Fruit fly (Drosophila melanogaster) whole organism, embryonic: ENCODE measurements around the gene CG14868.

ENCODE experiments used
- Antp ChIP-seq: fragments of 200-800 bp; sonication (Bioruptor generic); optimal IDR thresholded peaks from 3 replicates; lab custom pipeline; 2016; ENCODE audit warnings: missing biosample characterization, missing genetic modification characterization
- Atf-2 ChIP-seq: fragments of 200-800 bp; sonication (Bioruptor generic); optimal IDR thresholded peaks from 2 replicates; lab custom pipeline; 2016; ENCODE audit warnings: missing biosample characterization, missing genetic modification characterization
- Bdp1 ChIP-seq: fragments of 200-800 bp; sonication (Bioruptor generic); optimal IDR thresholded peaks from 3 replicates; lab custom pipeline; 2016; ENCODE audit warnings: missing biosample characterization, missing genetic modification characterization
- Blimp-1 ChIP-seq: fragments of 200-800 bp; sonication (Bioruptor generic); optimal IDR thresholded peaks from 3 replicates; lab custom pipeline; 2018; ENCODE audit warnings: missing biosample characterization, missing genetic modification characterization, mild to moderate bottlenecking, moderate library complexity, missing genetic modification reagents
- CG12299 ChIP-seq: fragments of 200-800 bp; sonication (Bioruptor generic); optimal IDR thresholded peaks from 2 replicates; lab custom pipeline; 2018; ENCODE audit warnings: missing biosample characterization, mild to moderate bottlenecking, missing genetic modification characterization
- CG14667 ChIP-seq: fragments of 200-800 bp; sonication (Bioruptor generic); IDR thresholded peaks from 2 replicates; pipeline ENCODE4 v1.3.6; 2022; ENCODE audit warnings: missing biosample characterization, missing genetic modification characterization
- CG15601 ChIP-seq: fragments of 200-800 bp; sonication (Bioruptor generic); optimal IDR thresholded peaks from 3 replicates; lab custom pipeline; 2019; ENCODE audit warnings: missing biosample characterization, mild to moderate bottlenecking, missing genetic modification characterization, moderate library complexity
- CG16863 ChIP-seq: fragments of 200-800 bp; sonication (Bioruptor generic); optimal IDR thresholded peaks from 3 replicates; lab custom pipeline; 2016; ENCODE audit warnings: missing biosample characterization, missing genetic modification characterization
- CG17802 ChIP-seq: fragments of 200-800 bp; sonication (Bioruptor generic); optimal IDR thresholded peaks from 2 replicates; lab custom pipeline; 2018; ENCODE audit warnings: missing biosample characterization, mild to moderate bottlenecking, missing genetic modification characterization, moderate library complexity
- CG33557 ChIP-seq: fragments of 200-800 bp; sonication (Bioruptor generic); optimal IDR thresholded peaks from 2 replicates; lab custom pipeline; 2019; ENCODE audit warnings: missing biosample characterization, mild to moderate bottlenecking, missing genetic modification characterization, moderate library complexity
- CG4707 ChIP-seq: fragments of 200-800 bp; sonication (Bioruptor generic); optimal IDR thresholded peaks from 2 replicates; lab custom pipeline; 2018; ENCODE audit warnings: missing biosample characterization, mild to moderate bottlenecking, missing genetic modification characterization, moderate library complexity
- CG6175 ChIP-seq: fragments of 200-800 bp; sonication (Bioruptor generic); IDR thresholded peaks from 3 replicates; pipeline ENCODE4 v1.3.6; 2022; ENCODE audit warnings: missing biosample characterization, missing genetic modification characterization
- CG6254 ChIP-seq: fragments of 200-800 bp; sonication (Bioruptor generic); optimal IDR thresholded peaks from 3 replicates; lab custom pipeline; 2017; ENCODE audit warnings: mild to moderate bottlenecking, missing biosample characterization, missing genetic modification reagents, missing genetic modification characterization
- CG7271 ChIP-seq: fragments of 200-800 bp; sonication (Bioruptor generic); optimal IDR thresholded peaks from 2 replicates; lab custom pipeline; 2018; ENCODE audit warnings: missing biosample characterization, mild to moderate bottlenecking, missing genetic modification characterization, moderate library complexity
- CG7357 ChIP-seq: fragments of 200-800 bp; sonication (Bioruptor generic); IDR thresholded peaks from 3 replicates; pipeline ENCODE4 v1.3.6; 2022; ENCODE audit warnings: missing biosample characterization, missing genetic modification characterization
- CG7987 ChIP-seq: fragments of 200-800 bp; sonication (Bioruptor generic); optimal IDR thresholded peaks from 2 replicates; lab custom pipeline; 2018; ENCODE audit warnings: missing biosample characterization, mild to moderate bottlenecking, missing genetic modification characterization, moderate library complexity
- CG8089 ChIP-seq: fragments of 200-800 bp; sonication (Bioruptor generic); optimal IDR thresholded peaks from 3 replicates; lab custom pipeline; 2016; ENCODE audit warnings: missing biosample characterization, missing genetic modification characterization
- CG8478 ChIP-seq: fragments of >200 bp; optimal IDR thresholded peaks from 2 replicates; lab custom pipeline; 2018
- Camta ChIP-seq: fragments of 200-800 bp; sonication (Bioruptor generic); optimal IDR thresholded peaks from 2 replicates; lab custom pipeline; 2016; ENCODE audit warnings: missing biosample characterization, missing genetic modification characterization
- Dip3 ChIP-seq: fragments of 200-800 bp; sonication (Bioruptor generic); optimal IDR thresholded peaks from 3 replicates; lab custom pipeline; 2016; ENCODE audit warnings: missing biosample characterization, missing genetic modification characterization
- Dp ChIP-seq: fragments of 200-800 bp; sonication (Bioruptor generic); optimal IDR thresholded peaks from 2 replicates; lab custom pipeline; 2018; ENCODE audit warnings: missing biosample characterization, mild to moderate bottlenecking, missing genetic modification characterization, moderate library complexity
- E2f2 ChIP-seq: fragments of 200-800 bp; sonication (Bioruptor generic); IDR thresholded peaks from 2 replicates; pipeline ENCODE4 v1.3.6; 2022; ENCODE audit warnings: missing biosample characterization, missing genetic modification characterization
- Fer2 ChIP-seq: fragments of 200-800 bp; sonication (Bioruptor generic); optimal IDR thresholded peaks from 2 replicates; lab custom pipeline; 2018; ENCODE audit warnings: missing biosample characterization, mild to moderate bottlenecking, missing genetic modification characterization, moderate library complexity
- NK7.1 ChIP-seq: fragments of 200-800 bp; sonication (Bioruptor generic); optimal IDR thresholded peaks from 3 replicates; lab custom pipeline; 2016; ENCODE audit warnings: missing biosample characterization, missing genetic modification characterization
- Neu2 ChIP-seq: fragments of 200-800 bp; sonication (Bioruptor generic); optimal IDR thresholded peaks from 3 replicates; lab custom pipeline; 2016; ENCODE audit warnings: missing biosample characterization, missing genetic modification characterization, borderline replicate concordance
- Nf-YA ChIP-seq: fragments of 200-800 bp; sonication (Bioruptor generic); IDR thresholded peaks from 2 replicates; pipeline ENCODE4 v1.3.6; 2022; ENCODE audit warnings: missing biosample characterization, missing genetic modification characterization
- Sox100B ChIP-seq: fragments of 200-800 bp; sonication (Bioruptor generic); optimal IDR thresholded peaks from 3 replicates; lab custom pipeline; 2018; ENCODE audit warnings: missing biosample characterization, mild to moderate bottlenecking, missing genetic modification characterization
- Spps ChIP-seq: fragments of 200-800 bp; sonication (Bioruptor generic); optimal IDR thresholded peaks from 2 replicates; lab custom pipeline; 2018; ENCODE audit warnings: missing biosample characterization, mild to moderate bottlenecking, missing genetic modification characterization
- Sry-δ ChIP-seq: fragments of 200-800 bp; sonication (Bioruptor generic); optimal IDR thresholded peaks from 2 replicates; lab custom pipeline; 2016; ENCODE audit warnings: missing biosample characterization, missing genetic modification characterization
- Trl ChIP-seq, 3 experiments: fragments of >200 bp in 2 of 3; fragments of 200-800 bp in 1 of 3; sonication (Bioruptor generic) in 1 of 3; optimal IDR thresholded peaks; 2 replicates in 1 of 3; 3 replicates in 2 of 3; lab custom pipeline; 2016 to 2017; ENCODE audit warnings: missing biosample characterization in 1 of 3, missing genetic modification characterization in 1 of 3
- cato ChIP-seq: fragments of 200-800 bp; sonication (Bioruptor generic); optimal IDR thresholded peaks from 2 replicates; lab custom pipeline; 2016; ENCODE audit warnings: missing biosample characterization, missing genetic modification characterization, borderline replicate concordance
- chm ChIP-seq: fragments of 200-800 bp; sonication (Bioruptor generic); IDR thresholded peaks from 2 replicates; pipeline ENCODE4 v1.3.6; 2022; ENCODE audit warnings: missing biosample characterization, missing genetic modification characterization
- gcm2 ChIP-seq: fragments of 200-800 bp; sonication (Bioruptor generic); optimal IDR thresholded peaks from 2 replicates; lab custom pipeline; 2016; ENCODE audit warnings: missing biosample characterization, missing genetic modification characterization
- insv ChIP-seq, 2 experiments: fragments of 200-800 bp; sonication (Bioruptor generic); optimal IDR thresholded peaks; 3 replicates each; lab custom pipeline; 2016 to 2018; ENCODE audit warnings: missing biosample characterization in 2 of 2, missing genetic modification characterization in 2 of 2
- kah ChIP-seq: fragments of 200-800 bp; sonication (Bioruptor generic); optimal IDR thresholded peaks from 2 replicates; lab custom pipeline; 2018; ENCODE audit warnings: missing biosample characterization, mild to moderate bottlenecking, missing genetic modification characterization
- kni ChIP-seq: fragments of 200-800 bp; sonication (Bioruptor generic); optimal IDR thresholded peaks from 3 replicates; lab custom pipeline; 2017; ENCODE audit warnings: mild to moderate bottlenecking, missing biosample characterization, missing genetic modification reagents, missing genetic modification characterization
- mld ChIP-seq: fragments of 200-800 bp; sonication (Bioruptor generic); IDR thresholded peaks from 3 replicates; pipeline ENCODE4 v1.3.6; 2022; ENCODE audit warnings: missing biosample characterization, missing genetic modification characterization; ENCODE audit not compliant: partially characterized antibody
- odd ChIP-seq: fragments of 200-800 bp; sonication (Bioruptor generic); optimal IDR thresholded peaks from 2 replicates; lab custom pipeline; 2017; ENCODE audit warnings: missing biosample characterization, mild to moderate bottlenecking, missing genetic modification characterization
- pnt ChIP-seq: fragments of 200-800 bp; sonication (Bioruptor generic); optimal IDR thresholded peaks from 3 replicates; lab custom pipeline; 2016; ENCODE audit warnings: missing biosample characterization, missing genetic modification characterization
- psq ChIP-seq: fragments of 200-800 bp; sonication (Bioruptor generic); optimal IDR thresholded peaks from 2 replicates; lab custom pipeline; 2017; ENCODE audit warnings: missing biosample characterization, missing genetic modification characterization
- pum ChIP-seq: fragments of 200-800 bp; sonication (Bioruptor generic); optimal IDR thresholded peaks from 2 replicates; lab custom pipeline; 2016; ENCODE audit warnings: missing biosample characterization, missing genetic modification characterization
- repo ChIP-seq: fragments of 200-800 bp; sonication (Bioruptor generic); optimal IDR thresholded peaks from 2 replicates; lab custom pipeline; 2016; ENCODE audit warnings: missing biosample characterization, missing genetic modification characterization
- sc ChIP-seq, 3 experiments: fragments of >200 bp in 2 of 3; fragments of 200-800 bp in 1 of 3; sonication (Bioruptor generic) in 1 of 3; optimal IDR thresholded peaks; 2 replicates in 2 of 3; 3 replicates in 1 of 3; lab custom pipeline; 2017; ENCODE audit warnings: mild to moderate bottlenecking in 1 of 3, missing biosample characterization in 1 of 3, missing genetic modification characterization in 1 of 3, missing genetic modification reagents in 1 of 3
- scrt ChIP-seq: fragments of 200-800 bp; sonication (Bioruptor generic); optimal IDR thresholded peaks from 2 replicates; lab custom pipeline; 2018; ENCODE audit warnings: missing biosample characterization, mild to moderate bottlenecking, missing genetic modification characterization, moderate library complexity
- so ChIP-seq: fragments of 200-800 bp; sonication (Bioruptor generic); IDR thresholded peaks from 3 replicates; pipeline ENCODE4 v1.3.6; 2022; ENCODE audit warnings: missing biosample characterization, missing genetic modification characterization
- toy ChIP-seq: fragments of 200-800 bp; sonication (Bioruptor generic); IDR thresholded peaks from 2 replicates; pipeline ENCODE4 v1.3.6; 2022; ENCODE audit warnings: missing biosample characterization, missing genetic modification characterization
- twi ChIP-seq: fragments of 200-800 bp; optimal IDR thresholded peaks from 2 replicates; lab custom pipeline; 2019; ENCODE audit warnings: missing biosample characterization, mild to moderate bottlenecking, missing genetic modification characterization, moderate library complexity
- unpg ChIP-seq: fragments of 200-800 bp; sonication (Bioruptor generic); optimal IDR thresholded peaks from 3 replicates; lab custom pipeline; 2018; ENCODE audit warnings: missing biosample characterization, mild to moderate bottlenecking, missing genetic modification characterization, moderate library complexity
- zf30C ChIP-seq: fragments of 200-800 bp; sonication (Bioruptor generic); optimal IDR thresholded peaks from 3 replicates; lab custom pipeline; 2018; ENCODE audit warnings: missing biosample characterization, mild to moderate bottlenecking, missing genetic modification characterization

The CG14868 gene

DNA sequence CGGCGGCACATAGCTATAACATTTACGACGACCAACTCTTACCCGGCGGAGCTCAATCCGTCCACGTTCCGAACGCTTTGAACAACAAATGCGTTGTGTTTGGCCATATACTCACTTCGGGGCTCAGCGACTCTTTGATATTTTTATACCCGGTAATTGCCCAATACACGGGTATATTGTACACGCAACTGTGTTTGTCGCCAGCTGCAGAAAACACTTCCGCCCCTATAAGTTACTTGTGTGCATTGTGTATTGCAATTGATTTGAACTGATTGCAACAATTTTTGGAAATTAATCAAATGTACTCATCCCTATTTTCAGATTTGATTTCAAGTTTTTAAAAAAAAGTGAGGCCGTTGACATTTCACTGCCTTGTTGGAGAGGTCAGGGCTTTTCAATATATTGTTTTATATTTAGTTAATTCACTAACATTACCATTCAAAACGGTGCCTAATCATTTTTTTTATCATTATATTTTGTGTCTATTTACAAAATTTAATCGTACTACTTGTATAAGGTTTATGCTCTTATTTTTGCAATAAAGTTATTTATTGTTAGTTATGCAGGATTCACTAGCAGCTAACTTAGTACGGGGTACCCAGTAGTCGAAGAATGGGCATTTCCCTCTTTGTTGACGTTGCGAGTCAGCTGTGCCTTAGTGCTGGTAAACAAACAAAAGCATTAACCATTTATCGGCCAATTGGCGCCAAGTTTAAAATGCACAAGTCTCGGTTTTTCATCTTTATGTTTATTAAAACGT, 26.6 kb downstream of the CG14868 start, which contains the start of gene Nagk (continued):
- TF ChIP-seq Nf-YA (GFP tag; lab: Robert Waterston, UW) (no peak), CG7357 (no peak), CG12299 (tag; lab: Kevin White, UChicago) (no peak), twi (tag; lab: Kevin White, UChicago) (no peak), psq (GFP tag; lab: Kevin White, UChicago) (no peak), Spps (tag; lab: Kevin White, UChicago) (peak; percentile 26), CG15601 (peak; percentile 14), E2f2 (GFP tag; lab: Robert Waterston, UW) (peak; percentile 87), CG8089 (GFP tag; lab: Kevin White, UChicago) (peak; percentile 19), repo (GFP tag; lab: Kevin White, UChicago) (no peak), Dp (GFP tag; lab: Kevin White, UChicago) (peak; percentile 84), sc (optimal IDR thresholded peaks at IDR 0.05; lab: Kevin White, UChicago) (no peak), sc (GFP tag; optimal IDR thresholded peaks at IDR 0.05; lab: Kevin White, UChicago) (no peak), CG6254 (GFP tag; lab: Kevin White, UChicago) (no peak), NK7.1 (GFP tag; lab: Kevin White, UChicago) (peak; percentile 20), chm (GFP tag; lab: Robert Waterston, UW) (peak; percentile 19; the same call in 1 of the 2 replicates), odd (peak; percentile 68), Blimp-1 (GFP tag; lab: Kevin White, UChicago) (peak; percentile 28), kah (no peak), Antp (GFP tag; lab: Kevin White, UChicago) (peak; percentile 20), so (GFP tag; lab: Robert Waterston, UW) (no peak), Sox100B (no peak), cato (GFP tag; lab: Kevin White, UChicago) (peak; percentile 41), CG8478 (lab: Kevin White, UChicago) (no peak), CG16863 (GFP tag; lab: Kevin White, UChicago) (peak; percentile 60), Atf-2 (GFP tag; lab: Kevin White, UChicago) (peak; percentile 69), Camta (GFP tag; lab: Kevin White, UChicago) (peak; percentile 40), CG33557 (no peak), Dip3 (GFP tag; lab: Kevin White, UChicago) (peak; percentile 58), scrt (GFP tag; lab: Kevin White, UChicago) (peak; percentile 42), CG14667 (GFP tag; lab: Robert Waterston, UW) (no peak), Neu2 (GFP tag; lab: Kevin White, UChicago) (no peak), CG7987 (no peak), insv (GFP tag; optimal IDR thresholded peaks at IDR 0.05; lab: Kevin White, UChicago) (no peak), CG7271 (no peak), toy (GFP tag; lab: Robert Waterston, UW) (no peak), Trl (optimal IDR thresholded peaks at IDR 0.05; lab: Kevin White, UChicago) (no peak), Trl (GFP tag; optimal IDR thresholded peaks at IDR 0.05; lab: Kevin White, UChicago) (peak; percentile 37), CG17802 (peak; percentile 7), gcm2 (GFP tag; lab: Kevin White, UChicago) (peak; percentile 57), pum (GFP tag; lab: Kevin White, UChicago) (peak; percentile 42), CG4707 (no peak), pnt (GFP tag; lab: Kevin White, UChicago) (no peak), Fer2 (no peak), unpg (peak; percentile 11), Sry-δ (GFP tag; lab: Kevin White, UChicago) (peak; percentile 37), mld (no peak; the same call in 2 of the 3 replicates), zf30C (GFP tag; lab: Kevin White, UChicago) (no peak), kni (GFP tag; lab: Kevin White, UChicago) (no peak), CG6175 (GFP tag; lab: Robert Waterston, UW) (no peak), Bdp1 (GFP tag; lab: Kevin White, UChicago) (no peak)
